Fruit fly (Drosophila melanogaster) whole organism: ENCODE results near the gene lectin-21Cb.

Experiments used
- CG8478 ChIP-seq: fragments of >200 bp; optimal IDR thresholded peaks from 2 replicates; lab custom pipeline; 2018; ENCODE audit warnings: inconsistent platforms
- Dll ChIP-seq: fragments of >200 bp; optimal IDR thresholded peaks from 2 replicates; lab custom pipeline; 2017
- psq ChIP-seq: fragments of >200 bp; optimal IDR thresholded peaks from 2 replicates; lab custom pipeline; 2017
- usp ChIP-seq: fragments of >200 bp; optimal IDR thresholded peaks from 2 replicates; lab custom pipeline; 2017; ENCODE audit warnings: missing biosample characterization, missing genetic modification characterization, mixed read lengths

DNA sequence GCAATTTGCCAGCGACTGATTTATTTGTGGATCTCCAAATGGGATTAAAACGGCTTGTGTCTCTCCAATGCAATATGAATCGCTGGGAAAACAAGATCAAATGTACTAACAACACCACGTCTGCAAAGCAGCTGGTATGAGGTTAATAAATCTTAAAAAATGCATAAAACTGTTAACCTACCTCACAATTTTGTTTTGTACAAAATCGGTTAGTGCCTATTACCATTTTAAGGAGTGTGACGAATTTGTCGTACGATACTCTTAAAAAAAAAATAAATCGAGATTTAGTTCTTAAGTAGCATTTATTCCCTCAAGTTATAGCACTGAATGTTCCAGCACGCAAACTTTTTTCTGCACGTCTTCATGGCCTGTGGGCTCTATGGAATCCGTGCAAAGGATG is 3.3 kb upstream of the lectin-21Cb start, which contains the start of gene lectin-21Ca:
- TF ChIP-seq usp (GFP tag; lab: Kevin White, UChicago) = no peak
- TF ChIP-seq Dll = no peak
- TF ChIP-seq CG8478 = no peak
- TF ChIP-seq psq = no peak
